Worm (Caenorhabditis elegans): Measurements from ENCODE around the gene fbxa-100.

Gene fbxa-100

DNA sequence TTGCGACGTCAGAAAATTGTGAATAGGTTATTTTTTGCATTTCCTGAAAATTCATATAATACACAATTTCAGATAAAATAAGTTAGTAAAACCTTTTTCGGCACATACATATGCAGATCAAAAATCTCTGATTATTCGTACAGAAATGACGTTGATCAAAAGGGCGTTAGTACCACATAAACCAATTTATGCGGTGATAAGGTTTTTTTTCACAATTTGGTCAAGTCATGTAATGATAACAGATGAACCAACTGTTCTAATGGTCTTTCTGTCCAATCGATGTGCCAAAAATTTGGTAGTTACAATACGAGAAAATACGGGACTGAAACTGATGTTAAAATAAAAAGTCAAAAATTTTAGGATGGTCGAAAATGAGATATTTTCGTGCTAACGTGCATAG, 18.1 kb upstream of the fbxa-100 start:
- TF ChIP-seq ama-1 (optimal IDR thresholded peaks at IDR 0.05) (no peak), tbx-11 (GFP tag; IDR thresholded peaks at IDR 0.05) (no peak), ceh-13 (GFP tag; optimal IDR thresholded peaks at IDR 0.05) (no peak), tra-4 (tag; optimal IDR thresholded peaks at IDR 0.05) (no peak), hnd-1 (tag; optimal IDR thresholded peaks at IDR 0.05) (no peak), hmg-4 (GFP tag; optimal IDR thresholded peaks at IDR 0.05) (no peak), flt-1 (GFP tag; IDR thresholded peaks at IDR 0.05) (no peak), B0310.2 (tag; optimal IDR thresholded peaks at IDR 0.05) (no peak), ets-7 (tag; optimal IDR thresholded peaks at IDR 0.05) (no peak), F13C5.2 (tag; optimal IDR thresholded peaks at IDR 0.05) (no peak), sea-1 (GFP tag; conservative IDR thresholded peaks at IDR 0.05) (no peak), ceh-36 (tag; optimal IDR thresholded peaks at IDR 0.05) (no peak), aly-1 (tag; optimal IDR thresholded peaks at IDR 0.05) (no peak), scrt-1 (GFP tag; IDR thresholded peaks at IDR 0.05) (no peak), hmbx-1 (tag; optimal IDR thresholded peaks at IDR 0.05) (no peak), tbx-37 (GFP tag; conservative IDR thresholded peaks at IDR 0.05) (no peak)

- TF ChIP-seq tbx-11 (GFP tag; IDR thresholded peaks at IDR 0.05), result no peak
- no peak for TF ChIP-seq tra-4 (tag; optimal IDR thresholded peaks at IDR 0.05)
- no peak for TF ChIP-seq scrt-1 (GFP tag; IDR thresholded peaks at IDR 0.05)
- no peak for TF ChIP-seq ceh-13 (GFP tag; optimal IDR thresholded peaks at IDR 0.05)
- TF ChIP-seq tbx-37 (GFP tag; conservative IDR thresholded peaks at IDR 0.05), result no peak
- TF ChIP-seq sea-1 (GFP tag; conservative IDR thresholded peaks at IDR 0.05), result no peak
- no peak for TF ChIP-seq B0310.2 (tag; optimal IDR thresholded peaks at IDR 0.05)
- TF ChIP-seq ets-7 (tag; optimal IDR thresholded peaks at IDR 0.05), result no peak
- no peak for TF ChIP-seq flt-1 (GFP tag; IDR thresholded peaks at IDR 0.05)
- TF ChIP-seq hnd-1 (tag; optimal IDR thresholded peaks at IDR 0.05), result no peak
- no peak for TF ChIP-seq pes-1 (GFP tag; IDR thresholded peaks at IDR 0.05)
- no peak for TF ChIP-seq aly-1 (tag; optimal IDR thresholded peaks at IDR 0.05)
- TF ChIP-seq ama-1 (optimal IDR thresholded peaks at IDR 0.05), result no peak
- no peak for TF ChIP-seq hmbx-1 (tag; optimal IDR thresholded peaks at IDR 0.05)
Measured at ce11 chrV:16075250-16075709, 13.4 kb upstream of the fbxa-100 start, which contains the start of the genes F14H3.12 and srj-29. F14H3.12 (minus strand) TSS chrV:16075323. srj-29 (plus strand) TSS chrV:16075659.

ce11 chrV:16073856-16074255, 12.0 kb upstream of the fbxa-100 start, which contains the start of gene srj-10:
srj-10 (minus strand) TSS chrV:16073956.
- no peak for TF ChIP-seq tbx-11 (GFP tag; IDR thresholded peaks at IDR 0.05)
- TF ChIP-seq ceh-36 (tag; optimal IDR thresholded peaks at IDR 0.05), result no peak
- TF ChIP-seq F13C5.2 (tag; optimal IDR thresholded peaks at IDR 0.05), result no peak
- TF ChIP-seq aly-1 (tag; optimal IDR thresholded peaks at IDR 0.05), result no peak
- no peak for TF ChIP-seq scrt-1 (GFP tag; IDR thresholded peaks at IDR 0.05)
- TF ChIP-seq tra-4 (tag; optimal IDR thresholded peaks at IDR 0.05), result no peak
- TF ChIP-seq pes-1 (GFP tag; IDR thresholded peaks at IDR 0.05), result no peak
- no peak for TF ChIP-seq hnd-1 (tag; optimal IDR thresholded peaks at IDR 0.05)
- no peak for TF ChIP-seq sea-1 (GFP tag; conservative IDR thresholded peaks at IDR 0.05)
- no peak for TF ChIP-seq hmbx-1 (tag; optimal IDR thresholded peaks at IDR 0.05)
- no peak for TF ChIP-seq hmg-4 (GFP tag; optimal IDR thresholded peaks at IDR 0.05)
- no peak for TF ChIP-seq flt-1 (GFP tag; IDR thresholded peaks at IDR 0.05)
- no peak for TF ChIP-seq tbx-37 (GFP tag; conservative IDR thresholded peaks at IDR 0.05)
- TF ChIP-seq ama-1 (optimal IDR thresholded peaks at IDR 0.05), result no peak
- TF ChIP-seq ceh-13 (GFP tag; optimal IDR thresholded peaks at IDR 0.05), result no peak

DNA sequence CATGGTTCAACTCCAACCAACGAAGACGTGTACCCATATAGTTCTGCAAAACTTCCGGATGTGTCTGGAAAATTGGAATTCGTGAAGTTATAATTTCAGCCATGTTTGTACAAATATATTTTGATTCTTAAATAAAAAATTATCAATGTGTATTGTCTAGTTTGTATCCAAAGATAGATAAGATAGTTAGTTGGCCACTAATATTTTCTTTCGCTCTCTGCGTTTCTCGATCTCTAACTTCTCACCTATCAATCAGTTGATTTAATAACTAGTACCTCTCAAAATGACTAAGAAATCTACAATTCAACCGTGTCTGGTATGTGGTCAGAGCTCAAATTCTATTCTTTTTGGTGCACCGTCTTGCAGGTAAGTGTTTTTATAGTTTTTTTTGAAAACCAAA, 9.3 kb upstream of the fbxa-100 start, which contains the start of gene nhr-176:
nhr-176 (plus strand) TSS at position 159 of the 400 bp plus-strand sequence.
- TF ChIP-seq F13C5.2 (tag; optimal IDR thresholded peaks at IDR 0.05), result no peak
- no peak for TF ChIP-seq B0310.2 (tag; optimal IDR thresholded peaks at IDR 0.05)
- TF ChIP-seq aly-1 (tag; optimal IDR thresholded peaks at IDR 0.05), result no peak
- no peak for TF ChIP-seq hnd-1 (tag; optimal IDR thresholded peaks at IDR 0.05)
- no peak for TF ChIP-seq flt-1 (GFP tag; IDR thresholded peaks at IDR 0.05)
- no peak for TF ChIP-seq sea-1 (GFP tag; conservative IDR thresholded peaks at IDR 0.05)
- TF ChIP-seq hmbx-1 (tag; optimal IDR thresholded peaks at IDR 0.05), result no peak
- no peak for TF ChIP-seq tra-4 (tag; optimal IDR thresholded peaks at IDR 0.05)
- TF ChIP-seq ceh-13 (GFP tag; optimal IDR thresholded peaks at IDR 0.05), result no peak
- TF ChIP-seq scrt-1 (GFP tag; IDR thresholded peaks at IDR 0.05), result no peak
- TF ChIP-seq ceh-36 (tag; optimal IDR thresholded peaks at IDR 0.05), result no peak
- TF ChIP-seq ama-1 (optimal IDR thresholded peaks at IDR 0.05), result no peak
- no peak for TF ChIP-seq tbx-37 (GFP tag; conservative IDR thresholded peaks at IDR 0.05)
- no peak for TF ChIP-seq hmg-4 (GFP tag; optimal IDR thresholded peaks at IDR 0.05)
- no peak for TF ChIP-seq tbx-11 (GFP tag; IDR thresholded peaks at IDR 0.05)
- TF ChIP-seq pes-1 (GFP tag; IDR thresholded peaks at IDR 0.05), result no peak
- TF ChIP-seq ets-7 (tag; optimal IDR thresholded peaks at IDR 0.05), result no peak

- TF ChIP-seq flt-1 (GFP tag; IDR thresholded peaks at IDR 0.05) (no peak), scrt-1 (GFP tag; IDR thresholded peaks at IDR 0.05) (no peak), pes-1 (GFP tag; IDR thresholded peaks at IDR 0.05) (no peak), tra-4 (tag; optimal IDR thresholded peaks at IDR 0.05) (no peak), ama-1 (optimal IDR thresholded peaks at IDR 0.05) (no peak)
Measured at ce11 chrV:16068938-16069337, 7.0 kb upstream of the fbxa-100 start, which contains the start of gene cyp-35D1. cyp-35D1 (plus strand) TSS chrV:16069238.

DNA sequence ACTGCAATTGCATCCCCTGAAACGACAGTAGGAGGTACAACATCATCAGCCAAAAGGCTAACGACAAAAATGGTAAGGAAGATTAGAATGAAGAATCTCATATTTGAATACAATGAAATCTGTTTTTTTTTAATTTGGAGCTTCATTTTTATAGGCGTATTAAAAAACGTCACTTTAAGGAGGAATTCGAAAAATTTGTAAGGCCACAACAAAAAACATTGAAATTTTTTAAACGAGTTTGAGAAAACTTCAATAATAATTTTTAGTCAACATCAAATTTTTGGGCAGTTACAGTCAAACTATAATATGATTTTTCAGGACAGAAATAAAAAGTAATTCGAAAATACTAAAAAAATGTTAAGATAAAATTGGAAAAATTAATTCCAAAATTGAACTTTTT, 895 bp upstream of the fbxa-100 start, which contains the start of gene F14H3.14:
F14H3.14 (minus strand) TSS at position 101 of the 400 bp plus-strand sequence.
- no peak for TF ChIP-seq ceh-36 (tag; optimal IDR thresholded peaks at IDR 0.05)
- no peak for TF ChIP-seq sea-1 (GFP tag; conservative IDR thresholded peaks at IDR 0.05)
- no peak for TF ChIP-seq tbx-11 (GFP tag; IDR thresholded peaks at IDR 0.05)
- no peak for TF ChIP-seq hnd-1 (tag; optimal IDR thresholded peaks at IDR 0.05)
- no peak for TF ChIP-seq hmbx-1 (tag; optimal IDR thresholded peaks at IDR 0.05)
- no peak for TF ChIP-seq F13C5.2 (tag; optimal IDR thresholded peaks at IDR 0.05)
- TF ChIP-seq tbx-37 (GFP tag; conservative IDR thresholded peaks at IDR 0.05), result no peak
- no peak for TF ChIP-seq aly-1 (tag; optimal IDR thresholded peaks at IDR 0.05)
- TF ChIP-seq ets-7 (tag; optimal IDR thresholded peaks at IDR 0.05), result no peak
- no peak for TF ChIP-seq pes-1 (GFP tag; IDR thresholded peaks at IDR 0.05)
- TF ChIP-seq B0310.2 (tag; optimal IDR thresholded peaks at IDR 0.05), result no peak
- no peak for TF ChIP-seq scrt-1 (GFP tag; IDR thresholded peaks at IDR 0.05)
- TF ChIP-seq hmg-4 (GFP tag; optimal IDR thresholded peaks at IDR 0.05), result no peak

DNA sequence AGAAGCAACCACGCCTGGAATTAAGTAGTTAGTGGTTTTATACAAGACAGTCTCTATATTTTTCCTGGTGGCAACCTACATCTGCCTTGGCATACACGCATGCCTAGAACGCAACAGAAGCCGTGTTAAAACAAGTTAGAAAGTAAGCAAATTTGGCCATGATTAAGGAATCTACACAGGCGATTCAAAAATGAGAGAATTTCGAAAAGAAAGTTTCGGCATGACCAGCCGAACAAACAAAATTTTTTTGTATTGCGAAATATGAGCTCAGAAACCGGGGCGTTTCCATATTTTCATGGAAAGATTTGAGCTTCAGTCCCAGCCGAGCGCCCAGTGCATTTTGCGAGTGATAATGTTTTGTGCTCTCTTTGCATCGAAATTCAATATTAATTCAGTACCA, 1.8 kb downstream of the fbxa-100 start, which contains the start of gene F14H3.15:
F14H3.15 (minus strand) TSS at position 101 of the 400 bp plus-strand sequence.
- TF ChIP-seq hnd-1 (tag; optimal IDR thresholded peaks at IDR 0.05) (no peak), hmg-4 (GFP tag; optimal IDR thresholded peaks at IDR 0.05) (no peak), ama-1 (optimal IDR thresholded peaks at IDR 0.05) (no peak), ceh-36 (tag; optimal IDR thresholded peaks at IDR 0.05) (no peak), flt-1 (GFP tag; IDR thresholded peaks at IDR 0.05) (no peak), F13C5.2 (tag; optimal IDR thresholded peaks at IDR 0.05) (no peak), ceh-13 (GFP tag; optimal IDR thresholded peaks at IDR 0.05) (no peak), scrt-1 (GFP tag; IDR thresholded peaks at IDR 0.05) (no peak), B0310.2 (tag; optimal IDR thresholded peaks at IDR 0.05) (no peak), tbx-11 (GFP tag; IDR thresholded peaks at IDR 0.05) (no peak), tra-4 (tag; optimal IDR thresholded peaks at IDR 0.05) (no peak), ets-7 (tag; optimal IDR thresholded peaks at IDR 0.05) (no peak), pes-1 (GFP tag; IDR thresholded peaks at IDR 0.05) (no peak), hmbx-1 (tag; optimal IDR thresholded peaks at IDR 0.05) (no peak), sea-1 (GFP tag; conservative IDR thresholded peaks at IDR 0.05) (no peak), aly-1 (tag; optimal IDR thresholded peaks at IDR 0.05) (no peak), tbx-37 (GFP tag; conservative IDR thresholded peaks at IDR 0.05) (no peak)

All from whole organism, early embryonic.